Fruit fly (Drosophila melanogaster) whole organism, embryonic: Measurements from ENCODE around the gene CG13896.

Experiments
- Atf3 ChIP-seq: fragments of 200-800 bp; sonication (Bioruptor generic); optimal IDR thresholded peaks from 3 replicates; lab custom pipeline; 2016; ENCODE audit warnings: missing biosample characterization, missing genetic modification characterization
- CG10147 ChIP-seq: fragments of 200-800 bp; sonication (Bioruptor generic); optimal IDR thresholded peaks from 2 replicates; lab custom pipeline; 2019; ENCODE audit warnings: missing biosample characterization, mild to moderate bottlenecking, missing genetic modification characterization, moderate library complexity
- CG10979 ChIP-seq: fragments of 200-800 bp; sonication (Bioruptor generic); optimal IDR thresholded peaks from 2 replicates; lab custom pipeline; 2018; ENCODE audit warnings: missing biosample characterization, mild to moderate bottlenecking, missing genetic modification characterization, moderate library complexity
- CG11085 ChIP-seq: fragments of 200-800 bp; sonication (Bioruptor generic); IDR thresholded peaks from 2 replicates; pipeline ENCODE4 v1.3.6; 2022; ENCODE audit warnings: missing biosample characterization, missing genetic modification characterization
- CG14710 ChIP-seq: fragments of 200-800 bp; sonication (Bioruptor generic); optimal IDR thresholded peaks from 3 replicates; lab custom pipeline; 2019; ENCODE audit warnings: missing biosample characterization, mild to moderate bottlenecking, missing genetic modification characterization, moderate library complexity
- CG15073 ChIP-seq: fragments of 200-800 bp; sonication (Bioruptor generic); optimal IDR thresholded peaks from 2 replicates; lab custom pipeline; 2016; ENCODE audit warnings: missing biosample characterization, missing genetic modification characterization
- CG15696 ChIP-seq: fragments of 200-800 bp; sonication (Bioruptor generic); optimal IDR thresholded peaks from 2 replicates; lab custom pipeline; 2019; ENCODE audit warnings: missing biosample characterization, mild to moderate bottlenecking, missing genetic modification characterization, moderate library complexity
- CG32767 ChIP-seq: fragments of 200-800 bp; sonication (Bioruptor generic); IDR thresholded peaks from 2 replicates; pipeline ENCODE4 v1.3.6; 2022; ENCODE audit warnings: missing biosample characterization, missing genetic modification characterization
- CG5180 ChIP-seq: fragments of 200-800 bp; sonication (Bioruptor generic); optimal IDR thresholded peaks from 3 replicates; lab custom pipeline; 2017; ENCODE audit warnings: missing biosample characterization, missing genetic modification characterization, mild to moderate bottlenecking, moderate library complexity, missing genetic modification reagents
- CG5245 ChIP-seq: fragments of 200-800 bp; sonication (Bioruptor generic); optimal IDR thresholded peaks from 3 replicates; lab custom pipeline; 2016; ENCODE audit warnings: missing biosample characterization, missing genetic modification characterization
- CG6689 ChIP-seq: fragments of 200-800 bp; sonication (Bioruptor generic); IDR thresholded peaks from 2 replicates; pipeline ENCODE4 v1.3.6; 2022; ENCODE audit warnings: missing biosample characterization, missing genetic modification characterization
- CG7556 ChIP-seq: fragments of 200-800 bp; sonication (Bioruptor generic); optimal IDR thresholded peaks from 2 replicates; lab custom pipeline; 2017; ENCODE audit warnings: missing biosample characterization, mild to moderate bottlenecking, missing genetic modification characterization
- CG7839 ChIP-seq: fragments of 200-800 bp; sonication (Bioruptor generic); optimal IDR thresholded peaks from 3 replicates; lab custom pipeline; 2018; ENCODE audit warnings: missing biosample characterization, mild to moderate bottlenecking, missing genetic modification characterization, moderate library complexity
- CHES-1-like ChIP-seq: fragments of 200-800 bp; sonication (Bioruptor generic); optimal IDR thresholded peaks from 2 replicates; lab custom pipeline; 2016; ENCODE audit warnings: missing biosample characterization, missing genetic modification characterization
- Camta ChIP-seq: fragments of 200-800 bp; sonication (Bioruptor generic); optimal IDR thresholded peaks from 2 replicates; lab custom pipeline; 2016; ENCODE audit warnings: missing biosample characterization, missing genetic modification characterization
- D ChIP-seq, 2 experiments: fragments of 200-800 bp in 1 of 2; fragments of >200 bp in 1 of 2; sonication (Bioruptor generic) in 1 of 2; optimal IDR thresholded peaks; 2 replicates in 1 of 2; 3 replicates in 1 of 2; lab custom pipeline; 2017; ENCODE audit warnings: mild to moderate bottlenecking in 1 of 2, missing biosample characterization in 1 of 2, missing genetic modification characterization in 1 of 2, missing genetic modification reagents in 1 of 2
- HLHmδ ChIP-seq: fragments of 200-800 bp; sonication (Bioruptor generic); optimal IDR thresholded peaks from 2 replicates; lab custom pipeline; 2018; ENCODE audit warnings: missing biosample characterization, mild to moderate bottlenecking, missing genetic modification characterization, moderate library complexity
- Med ChIP-seq: fragments of 200-800 bp; sonication (Bioruptor generic); peaks from one replicate; lab custom pipeline; 2016; ENCODE audit warnings: missing biosample characterization, missing genetic modification characterization, mild to moderate bottlenecking, inconsistent platforms, moderate library complexity
- NFAT ChIP-seq: fragments of 200-800 bp; sonication (Bioruptor generic); IDR thresholded peaks from 2 replicates; pipeline ENCODE4 v1.3.6; 2022; ENCODE audit warnings: missing biosample characterization, missing genetic modification characterization
- Oli ChIP-seq: fragments of 200-800 bp; sonication (Bioruptor generic); optimal IDR thresholded peaks from 2 replicates; lab custom pipeline; 2018; ENCODE audit warnings: missing biosample characterization, mild to moderate bottlenecking, missing genetic modification characterization, moderate library complexity
- Poxn ChIP-seq: fragments of 200-800 bp; sonication (Bioruptor generic); IDR thresholded peaks from 2 replicates; pipeline ENCODE4 v1.3.6; 2022; ENCODE audit warnings: missing biosample characterization, missing genetic modification characterization
- Spps ChIP-seq: fragments of 200-800 bp; sonication (Bioruptor generic); optimal IDR thresholded peaks from 2 replicates; lab custom pipeline; 2018; ENCODE audit warnings: missing biosample characterization, mild to moderate bottlenecking, missing genetic modification characterization
- YL-1 ChIP-seq: fragments of 200-800 bp; sonication (Bioruptor generic); optimal IDR thresholded peaks from 3 replicates; lab custom pipeline; 2017; ENCODE audit warnings: missing biosample characterization, mild to moderate bottlenecking, missing genetic modification characterization
- bbx ChIP-seq: fragments of 200-800 bp; sonication (Bioruptor generic); IDR thresholded peaks from 2 replicates; pipeline ENCODE4 v1.3.6; 2022; ENCODE audit warnings: missing biosample characterization, missing genetic modification characterization; ENCODE audit not compliant: partially characterized antibody
- bsh ChIP-seq, 2 experiments: fragments of 200-800 bp; sonication (Bioruptor generic); optimal IDR thresholded peaks; 2 replicates each; lab custom pipeline; 2017 to 2018; ENCODE audit warnings: mild to moderate bottlenecking in 2 of 2, missing biosample characterization in 2 of 2, missing genetic modification characterization in 2 of 2, moderate library complexity in 1 of 2
- chinmo ChIP-seq: fragments of 200-800 bp; sonication (Bioruptor generic); IDR thresholded peaks from 4 replicates; pipeline ENCODE4 v1.3.6; 2022; ENCODE audit warnings: missing biosample characterization, missing genetic modification characterization; ENCODE audit not compliant: partially characterized antibody
- croc ChIP-seq: fragments of 200-800 bp; sonication (Bioruptor generic); conservative IDR thresholded peaks from 3 replicates; pipeline ENCODE4 v1.3.6; 2022; ENCODE audit warnings: missing biosample characterization, missing genetic modification characterization
- crol ChIP-seq: fragments of 200-800 bp; sonication (Bioruptor generic); IDR thresholded peaks from 2 replicates; pipeline ENCODE4 v1.3.6; 2022; ENCODE audit warnings: missing biosample characterization, missing genetic modification characterization
- dmrt99B ChIP-seq: fragments of 200-800 bp; sonication (Bioruptor generic); optimal IDR thresholded peaks from 2 replicates; lab custom pipeline; 2018; ENCODE audit warnings: missing biosample characterization, mild to moderate bottlenecking, missing genetic modification characterization, moderate library complexity
- dysf ChIP-seq: fragments of 200-800 bp; sonication (Bioruptor generic); IDR thresholded peaks from 3 replicates; pipeline ENCODE4 v1.3.6; 2022; ENCODE audit warnings: missing biosample characterization, missing genetic modification characterization
- fd102C ChIP-seq: fragments of 200-800 bp; sonication (Bioruptor generic); optimal IDR thresholded peaks from 2 replicates; lab custom pipeline; 2018; ENCODE audit warnings: missing biosample characterization, mild to moderate bottlenecking, missing genetic modification characterization, moderate library complexity
- fd96Cb ChIP-seq: fragments of 200-800 bp; sonication (Bioruptor generic); optimal IDR thresholded peaks from 2 replicates; lab custom pipeline; 2018; ENCODE audit warnings: missing biosample characterization, mild to moderate bottlenecking, missing genetic modification characterization, moderate library complexity
- ftz-f1 ChIP-seq: fragments of 200-800 bp; sonication (Bioruptor generic); optimal IDR thresholded peaks from 2 replicates; lab custom pipeline; 2016; ENCODE audit warnings: missing biosample characterization, missing genetic modification characterization
- gfzf ChIP-seq: fragments of 200-800 bp; sonication (Bioruptor generic); optimal IDR thresholded peaks from 2 replicates; lab custom pipeline; 2016; ENCODE audit warnings: missing biosample characterization, mild to moderate bottlenecking, missing genetic modification characterization, moderate library complexity
- grn ChIP-seq: fragments of 200-800 bp; sonication (Bioruptor generic); optimal IDR thresholded peaks from 3 replicates; lab custom pipeline; 2017; ENCODE audit warnings: missing biosample characterization, missing genetic modification characterization
- ham ChIP-seq: fragments of 200-800 bp; sonication (Bioruptor generic); IDR thresholded peaks from 2 replicates; pipeline ENCODE4 v1.3.6; 2022; ENCODE audit warnings: missing biosample characterization, missing genetic modification characterization
- jumu ChIP-seq: fragments of 200-800 bp; sonication (Bioruptor generic); optimal IDR thresholded peaks from 3 replicates; lab custom pipeline; 2016; ENCODE audit warnings: missing biosample characterization, missing genetic modification characterization
- oc ChIP-seq: fragments of 200-800 bp; sonication (Bioruptor generic); optimal IDR thresholded peaks from 2 replicates; lab custom pipeline; 2018; ENCODE audit warnings: missing biosample characterization, mild to moderate bottlenecking, missing genetic modification characterization, moderate library complexity
- phol ChIP-seq: fragments of 200-800 bp; sonication (Bioruptor generic); optimal IDR thresholded peaks from 3 replicates; lab custom pipeline; 2018; ENCODE audit warnings: missing biosample characterization, mild to moderate bottlenecking, missing genetic modification characterization, moderate library complexity
- row ChIP-seq: fragments of 200-800 bp; sonication (Bioruptor generic); IDR thresholded peaks from 3 replicates; pipeline ENCODE4 v1.3.6; 2022; ENCODE audit warnings: missing biosample characterization, missing genetic modification characterization
- sens ChIP-seq: fragments of 200-800 bp; sonication (Bioruptor generic); peaks from one replicate; lab custom pipeline; 2016; ENCODE audit warnings: missing biosample characterization, missing genetic modification characterization
- seq ChIP-seq: fragments of 200-800 bp; sonication (Bioruptor generic); IDR thresholded peaks from 2 replicates; pipeline ENCODE4 v1.3.6; 2022; ENCODE audit warnings: missing biosample characterization, missing genetic modification characterization
- sqz ChIP-seq: fragments of 200-800 bp; sonication (Bioruptor generic); optimal IDR thresholded peaks from 3 replicates; lab custom pipeline; 2018; ENCODE audit warnings: missing biosample characterization, mild to moderate bottlenecking, missing genetic modification characterization
- twi ChIP-seq: fragments of 200-800 bp; optimal IDR thresholded peaks from 2 replicates; lab custom pipeline; 2019; ENCODE audit warnings: missing biosample characterization, mild to moderate bottlenecking, missing genetic modification characterization, moderate library complexity
- vnd ChIP-seq: fragments of 200-800 bp; sonication (Bioruptor generic); IDR thresholded peaks from 3 replicates; pipeline ENCODE4 v1.3.6; 2022; ENCODE audit warnings: missing biosample characterization, missing genetic modification characterization; ENCODE audit not compliant: partially characterized antibody
- wek ChIP-seq: fragments of 200-800 bp; sonication (Bioruptor generic); optimal IDR thresholded peaks from 3 replicates; lab custom pipeline; 2018; ENCODE audit warnings: missing biosample characterization, mild to moderate bottlenecking, missing genetic modification characterization, moderate library complexity

The CG13896 gene

DNA sequence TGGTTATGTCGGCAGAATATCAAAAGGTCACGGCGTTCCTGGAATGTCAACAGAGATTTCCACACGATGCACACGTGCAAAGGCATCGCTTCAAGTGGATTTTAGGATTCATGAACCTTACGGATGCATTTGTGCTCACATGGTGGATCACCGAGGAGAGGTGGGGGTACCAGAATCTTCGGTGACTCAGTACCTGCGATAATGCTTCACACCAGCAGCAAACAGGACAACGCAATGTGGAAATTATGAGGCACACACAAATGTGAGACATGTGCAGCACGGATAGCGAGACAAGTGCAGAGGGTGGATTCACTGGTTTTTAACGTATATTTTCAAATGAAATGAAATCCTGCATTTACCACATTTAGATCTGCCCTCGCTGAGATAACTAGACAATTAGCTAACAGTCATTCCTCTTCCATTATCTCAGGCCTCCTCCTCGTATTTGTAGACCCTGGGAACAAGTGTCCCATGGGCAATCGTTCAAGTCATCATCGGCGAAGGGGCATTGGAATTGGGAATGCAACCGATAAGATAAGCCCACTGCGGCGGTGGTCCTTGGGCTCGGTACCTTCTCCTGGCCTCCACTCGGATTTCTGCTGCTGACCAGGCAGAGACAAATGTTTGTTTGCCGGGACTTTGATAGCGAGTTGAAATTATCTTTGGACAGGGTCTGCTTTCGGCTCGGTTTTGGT, 15.0 kb upstream of the CG13896 start (continued):
- TF ChIP-seq CG15696 (tag; lab: Kevin White, UChicago) (no peak), twi (peak; percentile 98), row (GFP tag; lab: Robert Waterston, UW) (peak; percentile 29; the same call in 1 of the 3 replicates), crol (GFP tag; lab: Robert Waterston, UW) (0 out of 2 replicates have a peak, but pooled peaks have one; percentile 6), oc (tag; lab: Kevin White, UChicago) (no peak), CG11085 (GFP tag; lab: Robert Waterston, UW) (no peak), ham (GFP tag; lab: Robert Waterston, UW) (no peak), phol (tag; lab: Kevin White, UChicago) (no peak), seq (GFP tag; lab: Robert Waterston, UW) (no peak), bbx (GFP tag; lab: Robert Waterston, UW) (0 out of 2 replicates have a peak, but pooled peaks have one; percentile 25), bsh (GFP tag; optimal IDR thresholded peaks at IDR 0.05; lab: Kevin White, UChicago) (no peak), Med (GFP tag; lab: Kevin White, UChicago) (no peak), HLHmδ (GFP tag; lab: Kevin White, UChicago) (no peak), Camta (GFP tag; lab: Kevin White, UChicago) (no peak), dysf (GFP tag; lab: Robert Waterston, UW) (no peak), grn (peak; percentile 60), CG7556 (GFP tag; lab: Kevin White, UChicago) (no peak), chinmo (GFP tag; lab: Robert Waterston, UW) (0 out of 4 replicates have a peak, but pooled peaks have one; percentile 18), jumu (GFP tag; lab: Kevin White, UChicago) (no peak), CG10147 (no peak), D (optimal IDR thresholded peaks at IDR 0.05; lab: Kevin White, UChicago) (peak; percentile 90), D (GFP tag; optimal IDR thresholded peaks at IDR 0.05; lab: Kevin White, UChicago) (no peak)

dm6 chr3L:725527-726191, 14.0 kb upstream of the CG13896 start:
- no peak for TF ChIP-seq NFAT (GFP tag; lab: Robert Waterston, UW)
- peak; percentile 65 for TF ChIP-seq CHES-1-like (GFP tag; lab: Kevin White, UChicago)
- TF ChIP-seq CG10979 (tag; lab: Kevin White, UChicago) = peak; percentile 95
- no peak for TF ChIP-seq vnd (GFP tag; lab: Robert Waterston, UW)
- no peak for TF ChIP-seq YL-1
- TF ChIP-seq Spps = peak; percentile 89
- peak; percentile 93 for TF ChIP-seq CG14710 (tag; lab: Kevin White, UChicago)
- TF ChIP-seq fd96Cb = peak; percentile 86
- no peak for TF ChIP-seq Poxn (GFP tag; lab: Robert Waterston, UW)
- TF ChIP-seq CG5180 (GFP tag; lab: Kevin White, UChicago) = peak; percentile 0
- TF ChIP-seq sqz (GFP tag; lab: Kevin White, UChicago) = no peak
- TF ChIP-seq CG6689 (GFP tag; lab: Robert Waterston, UW) = peak; percentile 89
- TF ChIP-seq gfzf (GFP tag; lab: Kevin White, UChicago) = no peak
- TF ChIP-seq Atf3 (GFP tag; lab: Kevin White, UChicago) = peak; percentile 86
- peak; percentile 87 for TF ChIP-seq fd102C (GFP tag; lab: Kevin White, UChicago)
- TF ChIP-seq dmrt99B (tag; lab: Kevin White, UChicago) = peak; percentile 59
- peak; percentile 78 for TF ChIP-seq CG7839 (tag; lab: Kevin White, UChicago)
- no peak for TF ChIP-seq wek (GFP tag; lab: Kevin White, UChicago)
- peak; percentile 89 for TF ChIP-seq croc (GFP tag; lab: Robert Waterston, UW)
- TF ChIP-seq CG15073 = no peak
- peak; percentile 87 for TF ChIP-seq jumu (GFP tag; lab: Kevin White, UChicago)
- peak; percentile 74 for TF ChIP-seq Oli (tag; lab: Kevin White, UChicago)
- TF ChIP-seq sens (GFP tag; lab: Kevin White, UChicago) = peak; percentile 99
- peak; percentile 91 for TF ChIP-seq CG5245
- TF ChIP-seq dysf (GFP tag; lab: Robert Waterston, UW) = peak; percentile 55; the same call in 1 of the 3 replicates
- 0 out of 2 replicates have a peak, but pooled peaks have one; percentile 45 for TF ChIP-seq CG32767 (GFP tag; lab: Robert Waterston, UW)
- TF ChIP-seq ftz-f1 (GFP tag; lab: Kevin White, UChicago) = no peak
